Worm (Caenorhabditis elegans) whole organism, L2 larva: ENCODE results near the gene trcs-2.

Experiments
- F13H6.1 ChIP-seq: sonication (generic microtip); optimal IDR thresholded peaks from 2 replicates; lab custom pipeline; 2016; ENCODE audit warnings: missing genetic modification characterization, missing compliant biosample characterization
- aly-2 ChIP-seq: fragments of 150-350 bp; optimal IDR thresholded peaks from 2 replicates; lab custom pipeline; 2014; ENCODE audit warnings: missing biosample characterization, missing genetic modification characterization
- ama-1 ChIP-seq: fragments of 150-350 bp; optimal IDR thresholded peaks from 2 replicates; lab custom pipeline; 2018; ENCODE audit warnings: inconsistent platforms
- ceh-82 ChIP-seq: fragments of 150-350 bp; optimal IDR thresholded peaks from 2 replicates; lab custom pipeline; 2014; ENCODE audit warnings: missing biosample characterization, missing genetic modification characterization
- crh-2 ChIP-seq: sonication (generic microtip); optimal IDR thresholded peaks from 2 replicates; lab custom pipeline; 2017; ENCODE audit warnings: missing biosample characterization, missing genetic modification characterization
- dmd-4 ChIP-seq: sonication (generic microtip); optimal IDR thresholded peaks from 2 replicates; lab custom pipeline; 2017; ENCODE audit warnings: missing biosample characterization, missing genetic modification characterization
- egl-27 ChIP-seq: sonication (generic microtip); optimal IDR thresholded peaks from 3 replicates; lab custom pipeline; 2017; ENCODE audit warnings: missing biosample characterization, missing genetic modification reagents, missing genetic modification characterization
- elt-1 ChIP-seq: fragments of 150-350 bp; optimal IDR thresholded peaks from 2 replicates; lab custom pipeline; 2014; ENCODE audit warnings: missing biosample characterization, missing genetic modification characterization
- fos-1 ChIP-seq: fragments of 150-350 bp; optimal IDR thresholded peaks from 2 replicates; lab custom pipeline; 2014; ENCODE audit warnings: missing biosample characterization, missing genetic modification characterization
- gmeb-1 ChIP-seq: fragments of 150-350 bp; optimal IDR thresholded peaks from 2 replicates; lab custom pipeline; 2014; ENCODE audit warnings: missing biosample characterization, missing genetic modification characterization
- lin-11 ChIP-seq: fragments of 150-350 bp; sonication (generic microtip); optimal IDR thresholded peaks from 2 replicates; lab custom pipeline; 2014; ENCODE audit warnings: missing biosample characterization, missing genetic modification characterization, inconsistent platforms, mixed read lengths
- lsy-2 ChIP-seq, 2 experiments: fragments of 150-350 bp in 1 of 2; sonication (generic microtip) in 1 of 2; optimal IDR thresholded peaks; 2 replicates each; lab custom pipeline; 2014 to 2017; ENCODE audit warnings: missing biosample characterization in 2 of 2, missing genetic modification characterization in 2 of 2
- mdl-1 ChIP-seq, 2 experiments: fragments of 150-350 bp in 1 of 2; sonication (generic microtip) in 1 of 2; optimal IDR thresholded peaks; 2 replicates each; lab custom pipeline; 2017; ENCODE audit warnings: missing biosample characterization in 2 of 2, missing genetic modification characterization in 2 of 2
- nhr-10 ChIP-seq: sonication (generic microtip); optimal IDR thresholded peaks from 2 replicates; lab custom pipeline; 2017; ENCODE audit warnings: missing biosample characterization, missing genetic modification characterization
- nhr-129 ChIP-seq: fragments of 150-350 bp; optimal IDR thresholded peaks from 2 replicates; lab custom pipeline; 2014; ENCODE audit warnings: missing biosample characterization, missing genetic modification characterization
- nhr-237 ChIP-seq: fragments of 150-350 bp; optimal IDR thresholded peaks from 2 replicates; lab custom pipeline; 2014; ENCODE audit warnings: missing biosample characterization, missing genetic modification characterization
- sem-4 ChIP-seq: fragments of 150-350 bp; optimal IDR thresholded peaks from 2 replicates; lab custom pipeline; 2014; ENCODE audit warnings: missing biosample characterization, missing genetic modification reagents, missing genetic modification characterization
- skn-1 ChIP-seq: sonication (generic microtip); optimal IDR thresholded peaks from 2 replicates; lab custom pipeline; 2017; ENCODE audit warnings: missing biosample characterization, missing genetic modification characterization
- sma-3 ChIP-seq: sonication (generic microtip); optimal IDR thresholded peaks from 2 replicates; lab custom pipeline; 2016; ENCODE audit warnings: missing genetic modification reagents, missing genetic modification characterization, missing compliant biosample characterization
- snpc-4 ChIP-seq: fragments of 150-350 bp; optimal IDR thresholded peaks from 2 replicates; lab custom pipeline; 2014; ENCODE audit warnings: missing biosample characterization, missing genetic modification characterization
- unc-55 ChIP-seq: fragments of 150-350 bp; sonication (generic microtip); optimal IDR thresholded peaks from 3 replicates; lab custom pipeline; 2014; ENCODE audit warnings: missing biosample characterization, missing genetic modification reagents, missing genetic modification characterization
- unc-62 ChIP-seq: fragments of 150-350 bp; optimal IDR thresholded peaks from 2 replicates; lab custom pipeline; 2014; ENCODE audit warnings: missing biosample characterization, missing genetic modification reagents, missing genetic modification characterization
- zag-1 ChIP-seq: fragments of 150-350 bp; optimal IDR thresholded peaks from 2 replicates; lab custom pipeline; 2014; ENCODE audit warnings: missing biosample characterization, missing genetic modification characterization
- ztf-11 ChIP-seq: sonication (generic microtip); optimal IDR thresholded peaks from 2 replicates; lab custom pipeline; 2017; ENCODE audit warnings: missing biosample characterization, missing genetic modification characterization

The trcs-2 gene

DNA sequence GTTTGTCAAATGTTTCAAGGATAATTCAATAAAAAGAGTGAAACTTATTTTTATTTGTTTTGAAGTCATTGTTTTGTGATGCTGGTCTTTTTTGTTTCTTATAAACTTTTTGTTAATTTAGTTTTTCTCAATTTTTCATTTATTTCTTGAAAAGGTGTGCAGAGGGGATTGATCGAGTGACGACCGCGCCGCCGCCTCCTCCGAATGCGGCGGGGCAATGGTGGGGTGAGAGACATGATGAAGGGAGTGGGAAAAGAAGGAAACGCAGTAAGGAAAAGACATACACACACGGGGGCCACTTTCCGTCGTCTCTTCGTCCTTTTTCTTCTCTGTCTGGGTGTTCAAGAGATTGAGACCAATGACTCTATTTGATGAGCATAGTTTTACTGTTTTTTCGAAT is 47.1 kb downstream of the trcs-2 start:
- peak; percentile 5 for TF ChIP-seq nhr-129 (tag; lab: Kevin White, UChicago)
- TF ChIP-seq elt-1 (tag; lab: Kevin White, UChicago): no peak
- TF ChIP-seq lsy-2 (tag; optimal IDR thresholded peaks at IDR 0.05; lab: Kevin White, UChicago): peak in 1 of 2 experiments; percentile 30
- no peak for TF ChIP-seq skn-1 (tag; lab: Kevin White, UChicago)
- no peak for TF ChIP-seq mdl-1 (tag; optimal IDR thresholded peaks at IDR 0.05; lab: Kevin White, UChicago)
- no peak for TF ChIP-seq zag-1 (tag; lab: Kevin White, UChicago)
- TF ChIP-seq egl-27 (tag; lab: Kevin White, UChicago): peak; percentile 20
- no peak for TF ChIP-seq unc-62 (GFP tag; lab: Kevin White, UChicago)
- no peak for TF ChIP-seq aly-2
- no peak for TF ChIP-seq sem-4 (tag; lab: Kevin White, UChicago)
- TF ChIP-seq gmeb-1: peak; percentile 13
- TF ChIP-seq ztf-11 (tag; lab: Kevin White, UChicago): no peak
- peak; percentile 12 for TF ChIP-seq crh-2 (tag; lab: Kevin White, UChicago)
- TF ChIP-seq ama-1: no peak
- peak; percentile 21 for TF ChIP-seq F13H6.1 (tag; lab: Kevin White, UChicago)
- peak; percentile 39 for TF ChIP-seq unc-55 (GFP tag; lab: Kevin White, UChicago)
- TF ChIP-seq nhr-237 (tag; lab: Kevin White, UChicago): no peak
- peak; percentile 30 for TF ChIP-seq fos-1 (tag; lab: Kevin White, UChicago)

DNA sequence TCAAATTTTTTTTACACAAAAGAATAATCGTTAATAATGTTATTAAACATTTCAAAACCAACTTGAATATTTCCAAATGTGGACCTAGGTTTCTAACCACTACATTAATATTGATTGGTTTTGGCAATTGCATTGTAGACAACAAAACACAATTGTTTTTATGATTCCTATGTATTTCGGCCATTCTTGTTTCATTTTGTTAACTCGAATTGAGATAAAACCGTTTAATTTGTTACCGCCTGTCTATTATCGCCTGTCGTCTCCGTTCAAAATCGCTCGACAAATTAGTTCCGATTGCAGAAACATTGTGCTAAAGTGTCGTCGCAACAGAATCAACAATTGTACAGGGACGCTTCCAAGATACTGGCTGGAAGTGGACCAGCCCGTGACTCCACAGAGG is 48.4 kb downstream of the trcs-2 start, which contains the start of gene let-19:
Gene let-19, plus strand, starts transcription at position 301 of the 400 bp plus-strand sequence.
- TF ChIP-seq dmd-4 (tag; lab: Kevin White, UChicago) (no peak), sem-4 (tag; lab: Kevin White, UChicago) (no peak), snpc-4 (tag; lab: Kevin White, UChicago) (no peak), nhr-129 (tag; lab: Kevin White, UChicago) (no peak), aly-2 (no peak), ceh-82 (tag; lab: Kevin White, UChicago) (no peak), lin-11 (tag; lab: Kevin White, UChicago) (no peak), lsy-2 (tag; optimal IDR thresholded peaks at IDR 0.05; lab: Kevin White, UChicago) (no peak), ama-1 (no peak), sma-3 (no peak), gmeb-1 (no peak), nhr-10 (tag; lab: Kevin White, UChicago) (no peak)
